Fruit fly (Drosophila melanogaster): ENCODE results near the gene CG11590.

dm6 chrX:14199967-14200531, at the start of gene CG11590:
- TF ChIP-seq Hr4 (GFP tag; optimal IDR thresholded peaks at IDR 0.05): no peak
- no peak for TF ChIP-seq CG6792 (GFP tag; optimal IDR thresholded peaks at IDR 0.05)
- TF ChIP-seq CG6854 (GFP tag; optimal IDR thresholded peaks at IDR 0.05): no peak
- no peak for TF ChIP-seq CG11762 (GFP tag; optimal IDR thresholded peaks at IDR 0.05; ENCODE audit: insufficient read depth)
- TF ChIP-seq Ets21C (GFP tag; optimal IDR thresholded peaks at IDR 0.05): no peak

Data from whole organism, prepupa.